Worm (Caenorhabditis elegans) whole organism, L3 larva: ENCODE results near the gene F58E2.2.

Experiments used
- elt-2 ChIP-seq: sonication (generic microtip); optimal IDR thresholded peaks from 2 replicates; lab custom pipeline; 2016; ENCODE audit warnings: missing genetic modification reagents, mild to moderate bottlenecking, missing genetic modification characterization, missing compliant biosample characterization
- nhr-237 ChIP-seq: fragments of 150-350 bp; optimal IDR thresholded peaks from 2 replicates; lab custom pipeline; 2014; ENCODE audit warnings: missing biosample characterization, missing genetic modification characterization
- nhr-25 ChIP-seq: sonication (generic microtip); optimal IDR thresholded peaks from 2 replicates; lab custom pipeline; 2017; ENCODE audit warnings: missing biosample characterization, missing genetic modification characterization
- nhr-28 ChIP-seq: fragments of 150-350 bp; optimal IDR thresholded peaks from 2 replicates; lab custom pipeline; 2014; ENCODE audit warnings: missing biosample characterization, missing genetic modification characterization
- nhr-76 ChIP-seq: fragments of 150-350 bp; sonication (generic microtip); optimal IDR thresholded peaks from 5 replicates; lab custom pipeline; 2014; ENCODE audit warnings: missing biosample characterization, missing genetic modification characterization
- unc-62 ChIP-seq: fragments of 150-350 bp; sonication (generic microtip); optimal IDR thresholded peaks from 4 replicates; lab custom pipeline; 2014; ENCODE audit warnings: missing biosample characterization, missing genetic modification reagents, missing genetic modification characterization

DNA sequence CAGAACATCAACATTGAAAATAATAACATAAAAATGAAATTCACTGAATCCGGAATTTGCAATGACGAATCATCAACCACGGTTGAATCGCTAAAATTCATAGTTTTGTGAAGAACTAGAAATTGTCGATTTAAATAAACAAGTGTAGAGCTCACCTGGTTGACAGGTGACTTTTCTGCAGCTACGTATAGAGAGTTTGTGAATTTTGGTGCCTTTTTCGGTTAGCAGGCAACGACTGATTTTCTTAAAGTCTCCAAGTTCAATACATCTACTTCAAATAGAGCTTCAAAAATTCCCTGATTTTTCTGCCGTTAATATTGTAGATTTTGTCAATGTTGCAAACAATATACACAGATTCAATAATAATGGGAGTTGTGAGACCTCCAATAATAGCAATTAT, 7.3 kb downstream of the F58E2.2 start, which contains the start of gene srz-69:
- TF ChIP-seq nhr-237 (tag; lab: Kevin White, UChicago) (no peak), nhr-28 (tag; lab: Kevin White, UChicago) (no peak), elt-2 (tag; lab: Kevin White, UChicago) (no peak), nhr-25 (tag; lab: Kevin White, UChicago) (no peak), unc-62 (GFP tag; lab: Kevin White, UChicago) (no peak), nhr-76 (tag; lab: Kevin White, UChicago) (no peak)
